Worm (Caenorhabditis elegans) whole organism, young adult: ENCODE data around the gene C09E7.4.

ENCODE experiments used
- B0261.1 ChIP-seq: sonication (generic microtip); optimal IDR thresholded peaks from 2 replicates; lab custom pipeline; 2016; ENCODE audit warnings: mild to moderate bottlenecking, missing genetic modification characterization, moderate library complexity, missing compliant biosample characterization
- F23B12.7 ChIP-seq: sonication (generic microtip); optimal IDR thresholded peaks from 2 replicates; lab custom pipeline; 2017; ENCODE audit warnings: missing genetic modification characterization, mild to moderate bottlenecking, missing compliant biosample characterization, antibody characterized with exemption, moderate library complexity; ENCODE audit not compliant: insufficient read depth
- F49E8.2 ChIP-seq: sonication (generic microtip); optimal IDR thresholded peaks from 3 replicates; lab custom pipeline; 2017; ENCODE audit warnings: missing genetic modification characterization, mild to moderate bottlenecking, missing compliant biosample characterization, antibody characterized with exemption, moderate library complexity; ENCODE audit not compliant: insufficient read depth
- F57A8.1 ChIP-seq: fragments of 200-800 bp; sonication (Bioruptor generic); optimal IDR thresholded peaks from 2 replicates; lab custom pipeline; 2018; ENCODE audit warnings: mild to moderate bottlenecking, missing genetic modification characterization, moderate library complexity, missing compliant biosample characterization
- T07F8.4 ChIP-seq: sonication (generic microtip); optimal IDR thresholded peaks from 2 replicates; lab custom pipeline; 2016; ENCODE audit warnings: mild to moderate bottlenecking, missing genetic modification characterization, moderate library complexity, missing compliant biosample characterization
- T26A5.8 ChIP-seq: sonication (generic microtip); optimal IDR thresholded peaks from 2 replicates; lab custom pipeline; 2016; ENCODE audit warnings: missing genetic modification characterization, missing compliant biosample characterization
- ZK185.1 ChIP-seq: sonication (generic microtip); optimal IDR thresholded peaks from 2 replicates; lab custom pipeline; 2016; ENCODE audit warnings: mild to moderate bottlenecking, missing genetic modification characterization, missing compliant biosample characterization; ENCODE audit not compliant: poor library complexity, severe bottlenecking
- akir-1 ChIP-seq: fragments of 200-800 bp; sonication (Bioruptor generic); optimal IDR thresholded peaks from 2 replicates; lab custom pipeline; 2018; ENCODE audit warnings: mild to moderate bottlenecking, missing genetic modification characterization, moderate library complexity, missing compliant biosample characterization
- aptf-3 ChIP-seq: fragments of 200-800 bp; sonication (Bioruptor generic); IDR thresholded peaks from 2 replicates; pipeline ENCODE4 v1.3.6; 2022; ENCODE audit warnings: missing genetic modification characterization, missing compliant biosample characterization
- attf-5 ChIP-seq: fragments of 200-800 bp; sonication (Bioruptor generic); optimal IDR thresholded peaks from 2 replicates; lab custom pipeline; 2018; ENCODE audit warnings: mild to moderate bottlenecking, missing genetic modification characterization, missing compliant biosample characterization
- cebp-1 ChIP-seq, 2 experiments: fragments of 200-800 bp in 1 of 2; sonication (Bioruptor generic) in 1 of 2; sonication (generic microtip) in 1 of 2; IDR thresholded peaks in 1 of 2; optimal IDR thresholded peaks in 1 of 2; 2 replicates each; pipeline versions ENCODE4 v1.3.6 to Lab custom; 2017 to 2022; ENCODE audit warnings: missing compliant biosample characterization in 2 of 2, missing genetic modification characterization in 2 of 2, mild to moderate bottlenecking in 1 of 2, missing genetic modification reagents in 1 of 2, moderate library complexity in 1 of 2
- ceh-27 ChIP-seq: fragments of 200-800 bp; sonication (Bioruptor generic); optimal IDR thresholded peaks from 2 replicates; lab custom pipeline; 2018; ENCODE audit warnings: mild to moderate bottlenecking, missing genetic modification characterization, moderate library complexity, missing compliant biosample characterization
- chd-7 ChIP-seq: sonication (generic microtip); optimal IDR thresholded peaks from 2 replicates; lab custom pipeline; 2016; ENCODE audit warnings: mild to moderate bottlenecking, missing genetic modification characterization, moderate library complexity, missing compliant biosample characterization
- dox-1 ChIP-seq: fragments of 200-800 bp; sonication (Bioruptor generic); IDR thresholded peaks from 2 replicates; pipeline ENCODE4 v1.3.6; 2022; ENCODE audit warnings: missing genetic modification reagents, missing genetic modification characterization, missing compliant biosample characterization
- dpl-1 ChIP-seq: fragments of 150-350 bp; optimal IDR thresholded peaks from 2 replicates; lab custom pipeline; 2014; ENCODE audit warnings: missing biosample characterization, missing genetic modification reagents, missing genetic modification characterization
- him-1 ChIP-seq: sonication (generic microtip); optimal IDR thresholded peaks from 2 replicates; lab custom pipeline; 2016; ENCODE audit warnings: missing genotype, missing genetic modification reagents, missing genetic modification characterization, missing compliant biosample characterization
- hlh-26 ChIP-seq: fragments of 200-800 bp; sonication (Bioruptor generic); conservative IDR thresholded peaks from 2 replicates; pipeline ENCODE4 v1.3.6; 2022; ENCODE audit warnings: missing genetic modification reagents, missing genetic modification characterization, missing compliant biosample characterization
- hsf-1 ChIP-seq: fragments of 200-800 bp; sonication (Bioruptor generic); IDR thresholded peaks from 2 replicates; pipeline ENCODE4 v1.3.6; 2022; ENCODE audit warnings: missing genetic modification reagents, missing genetic modification characterization, missing compliant biosample characterization
- lag-1 ChIP-seq: fragments of 200-800 bp; sonication (Bioruptor generic); IDR thresholded peaks from 2 replicates; pipeline ENCODE4 v1.3.6; 2022; ENCODE audit warnings: missing genetic modification reagents, missing genetic modification characterization, missing compliant biosample characterization
- let-607 ChIP-seq, 2 experiments: fragments of 200-800 bp in 1 of 2; sonication (Bioruptor generic) in 1 of 2; sonication (generic microtip) in 1 of 2; optimal IDR thresholded peaks; 2 replicates each; lab custom pipeline; 2016 to 2018; ENCODE audit warnings: mild to moderate bottlenecking in 2 of 2, missing compliant biosample characterization in 2 of 2, missing genetic modification characterization in 2 of 2, moderate library complexity in 2 of 2, missing genotype in 1 of 2
- lin-26 ChIP-seq: fragments of 200-800 bp; sonication (Bioruptor generic); IDR thresholded peaks from 2 replicates; pipeline ENCODE4 v1.3.6; 2022; ENCODE audit warnings: missing genetic modification reagents, missing genetic modification characterization, missing compliant biosample characterization
- lin-35 ChIP-seq, 3 experiments: fragments of 150-350 bp in 2 of 3; sonication (generic microtip) in 1 of 3; optimal IDR thresholded peaks; 2 replicates each; lab custom pipeline; 2014 to 2018; ENCODE audit warnings: missing biosample characterization in 3 of 3, missing genetic modification characterization in 3 of 3, missing genetic modification reagents in 3 of 3
- lsy-27 ChIP-seq: sonication (generic microtip); optimal IDR thresholded peaks from 2 replicates; lab custom pipeline; 2017; ENCODE audit warnings: missing genetic modification characterization, mild to moderate bottlenecking, missing compliant biosample characterization, antibody characterized with exemption, missing genotype, borderline replicate concordance; ENCODE audit not compliant: insufficient read depth
- madf-10 ChIP-seq: sonication (generic microtip); optimal IDR thresholded peaks from 2 replicates; lab custom pipeline; 2016; ENCODE audit warnings: mild to moderate bottlenecking, missing genetic modification characterization, missing compliant biosample characterization
- madf-8 ChIP-seq: fragments of 200-800 bp; sonication (Bioruptor generic); conservative IDR thresholded peaks from 2 replicates; pipeline ENCODE4 v1.3.6; 2022; ENCODE audit warnings: missing genetic modification reagents, missing genetic modification characterization, missing compliant biosample characterization
- mcd-1 ChIP-seq: fragments of 200-800 bp; sonication (Bioruptor generic); IDR thresholded peaks from 2 replicates; pipeline ENCODE4 v1.3.6; 2022; ENCODE audit warnings: missing genetic modification reagents, missing genetic modification characterization, missing compliant biosample characterization
- mel-28 ChIP-seq: sonication (generic microtip); optimal IDR thresholded peaks from 2 replicates; lab custom pipeline; 2016; ENCODE audit warnings: borderline replicate concordance, mild to moderate bottlenecking, missing genetic modification characterization, missing compliant biosample characterization
- nfya-2 ChIP-seq: fragments of 200-800 bp; sonication (Bioruptor generic); IDR thresholded peaks from 2 replicates; pipeline ENCODE4 v1.3.6; 2022; ENCODE audit warnings: missing genetic modification reagents, missing genetic modification characterization, missing compliant biosample characterization
- nfyb-1 ChIP-seq: fragments of 200-800 bp; sonication (Bioruptor generic); IDR thresholded peaks from 2 replicates; pipeline ENCODE4 v1.3.6; 2022; ENCODE audit warnings: missing genetic modification reagents, missing genetic modification characterization, missing compliant biosample characterization
- nhr-27 ChIP-seq: fragments of 200-800 bp; sonication (Bioruptor generic); optimal IDR thresholded peaks from 2 replicates; lab custom pipeline; 2018; ENCODE audit warnings: mild to moderate bottlenecking, missing genetic modification characterization, moderate library complexity, missing compliant biosample characterization
- nhr-90 ChIP-seq: sonication (generic microtip); optimal IDR thresholded peaks from 2 replicates; lab custom pipeline; 2016; ENCODE audit warnings: missing genotype, mild to moderate bottlenecking, missing genetic modification characterization, missing compliant biosample characterization
- pha-4 ChIP-seq: fragments of 150-350 bp; sonication (generic microtip); optimal IDR thresholded peaks from 2 replicates; lab custom pipeline; 2014; ENCODE audit warnings: missing biosample characterization, missing genetic modification reagents, missing genetic modification characterization
- rpc-1 ChIP-seq, 2 experiments: fragments of 150-350 bp in 1 of 2; sonication (generic microtip) in 1 of 2; optimal IDR thresholded peaks; 2 replicates each; lab custom pipeline; 2014 to 2018; ENCODE audit warnings: missing biosample characterization in 1 of 2, missing genetic modification characterization in 1 of 2, missing genetic modification reagents in 1 of 2, missing genotype in 1 of 2
- sdz-38 ChIP-seq: sonication (generic microtip); optimal IDR thresholded peaks from 2 replicates; lab custom pipeline; 2016; ENCODE audit warnings: missing genotype, missing genetic modification characterization, missing compliant biosample characterization
- tbp1 ChIP-seq: fragments of 200-800 bp; sonication (Bioruptor generic); optimal IDR thresholded peaks from 2 replicates; lab custom pipeline; 2018; ENCODE audit warnings: mild to moderate bottlenecking, missing genetic modification characterization, missing compliant biosample characterization
- zim-3 ChIP-seq: sonication (generic microtip); optimal IDR thresholded peaks from 2 replicates; lab custom pipeline; 2017; ENCODE audit warnings: mild to moderate bottlenecking, missing genetic modification characterization, moderate library complexity, missing compliant biosample characterization
- ztf-25 ChIP-seq: fragments of 200-800 bp; sonication (Bioruptor generic); IDR thresholded peaks from 2 replicates; pipeline ENCODE4 v1.3.6; 2022; ENCODE audit warnings: missing genetic modification reagents, missing genetic modification characterization, missing compliant biosample characterization

Gene C09E7.4

DNA sequence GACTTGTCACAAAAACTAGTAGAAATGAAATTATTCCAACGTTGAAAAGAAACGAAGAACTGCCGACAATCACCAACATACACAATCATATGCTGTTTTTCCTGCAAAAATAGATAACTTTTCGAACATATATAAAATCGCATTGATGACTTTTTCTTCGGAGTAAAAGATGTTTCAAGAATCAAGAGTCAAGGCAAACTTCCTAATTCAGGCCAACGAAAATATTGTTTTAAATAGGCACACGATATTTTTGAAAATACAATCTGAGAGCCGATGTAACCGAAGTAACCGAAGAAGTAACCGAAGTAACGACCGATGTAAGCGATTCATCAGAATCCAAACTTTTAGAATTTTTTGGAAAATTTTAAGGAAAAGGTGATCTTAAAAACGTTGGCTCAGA is 16.8 kb downstream of the C09E7.4 start, which contains the start of gene C09E7.10:
C09E7.10 (minus strand) TSS at position 101 of the 400 bp plus-strand sequence.
- TF ChIP-seq madf-8 (GFP tag; lab: Robert Waterston, UW) (no peak), nfyb-1 (GFP tag; lab: Robert Waterston, UW) (no peak), dox-1 (GFP tag; lab: Robert Waterston, UW) (no peak), sdz-38 (tag; lab: Kevin White, UChicago) (no peak), pha-4 (tag; lab: Kevin White, UChicago) (no peak), him-1 (no peak), T26A5.8 (tag; lab: Kevin White, UChicago) (no peak), aptf-3 (GFP tag; lab: Robert Waterston, UW) (no peak), mcd-1 (GFP tag; lab: Robert Waterston, UW) (no peak), lsy-27 (tag; lab: Kevin White, UChicago) (no peak), attf-5 (GFP tag; lab: Kevin White, UChicago) (no peak), madf-10 (tag; lab: Kevin White, UChicago) (no peak), ceh-27 (GFP tag; lab: Kevin White, UChicago) (no peak), nhr-90 (tag; lab: Kevin White, UChicago) (no peak), nfya-2 (no peak), chd-7 (no peak), mel-28 (no peak), lin-35 (GFP tag; optimal IDR thresholded peaks at IDR 0.05; lab: Kevin White, UChicago) (no peak), let-607 (tag; optimal IDR thresholded peaks at IDR 0.05; lab: Kevin White, UChicago) (no peak), nhr-27 (tag; lab: Kevin White, UChicago) (no peak)

DNA sequence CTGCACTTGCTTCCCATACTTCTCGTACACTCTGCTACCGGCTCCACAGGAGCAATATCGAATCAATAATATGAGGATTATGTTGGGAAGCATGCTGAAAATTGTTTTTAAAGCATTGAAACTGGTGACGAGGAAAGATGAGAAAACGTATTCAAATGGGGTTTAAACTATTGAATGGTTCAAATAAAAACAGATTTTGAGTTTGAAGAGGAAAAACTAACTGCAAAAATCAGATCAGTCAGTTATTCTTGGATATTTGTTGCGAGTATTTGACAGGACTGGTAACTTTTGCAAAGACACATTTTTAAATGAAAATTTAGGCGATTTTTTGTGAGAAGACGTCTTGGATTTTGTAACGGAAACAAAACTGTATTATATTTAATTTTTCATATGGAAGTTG is 22.1 kb downstream of the C09E7.4 start, which contains the start of gene acr-5:
acr-5 (minus strand) TSS at position 101 of the 400 bp plus-strand sequence.
- TF ChIP-seq hsf-1 (no peak), hlh-26 (GFP tag; lab: Robert Waterston, UW) (no peak), akir-1 (GFP tag; lab: Kevin White, UChicago) (no peak), F57A8.1 (no peak), T07F8.4 (no peak), chd-7 (no peak), F49E8.2 (tag; lab: Kevin White, UChicago) (no peak), cebp-1 (GFP tag; IDR thresholded peaks at IDR 0.05; lab: Robert Waterston, UW) (no peak), cebp-1 (tag; optimal IDR thresholded peaks at IDR 0.05; lab: Kevin White, UChicago) (no peak), pha-4 (tag; lab: Kevin White, UChicago) (no peak), ZK185.1 (tag; lab: Kevin White, UChicago) (no peak), rpc-1 (optimal IDR thresholded peaks at IDR 0.05; lab: Kevin White, UChicago) (no peak), rpc-1 (tag; optimal IDR thresholded peaks at IDR 0.05; lab: Kevin White, UChicago) (no peak), lag-1 (GFP tag; lab: Robert Waterston, UW) (no peak), zim-3 (tag; lab: Kevin White, UChicago) (no peak), dpl-1 (GFP tag; lab: Kevin White, UChicago) (no peak)

DNA sequence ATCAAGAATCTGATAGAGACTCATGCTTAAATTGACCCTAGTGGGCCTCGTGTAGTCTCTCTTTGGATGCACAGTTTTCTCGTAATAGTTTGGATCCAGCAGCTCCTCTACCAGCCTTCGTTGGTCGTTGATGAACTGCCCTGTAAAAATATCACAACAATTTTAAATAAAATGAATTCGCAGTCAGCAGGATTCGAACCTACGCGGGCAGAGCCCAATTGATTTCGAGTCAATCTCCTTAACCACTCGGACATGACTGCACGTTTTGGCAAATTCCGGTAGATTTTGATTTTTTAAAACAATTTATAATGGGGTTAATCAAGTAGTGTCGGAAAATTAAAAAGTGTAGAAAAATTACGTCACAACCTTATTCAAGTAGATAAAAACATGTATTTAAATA is 23.0 kb downstream of the C09E7.4 start:
- TF ChIP-seq F23B12.7 (tag; lab: Kevin White, UChicago): peak; percentile 33
- peak; percentile 70 for TF ChIP-seq him-1
- TF ChIP-seq B0261.1: peak; percentile 56
- peak; percentile 36; the same call in 1 of the 2 replicates for TF ChIP-seq ztf-25 (GFP tag; lab: Robert Waterston, UW)
- peak; percentile 81 for TF ChIP-seq tbp1 (GFP tag; lab: Kevin White, UChicago)
- TF ChIP-seq lin-26 (GFP tag; lab: Robert Waterston, UW): peak; percentile 73
- peak; percentile 44 for TF ChIP-seq rpc-1 (optimal IDR thresholded peaks at IDR 0.05; lab: Kevin White, UChicago)
- peak; percentile 75 for TF ChIP-seq rpc-1 (tag; optimal IDR thresholded peaks at IDR 0.05; lab: Kevin White, UChicago)
